Worm (Caenorhabditis elegans) whole organism, L1 larva: ENCODE measurements around the gene slfl-5.

ENCODE experiments used
- C16A3.4 ChIP-seq: fragments of 150-350 bp; optimal IDR thresholded peaks from 2 replicates; lab custom pipeline; 2014; ENCODE audit warnings: missing biosample characterization, missing genetic modification characterization
- aly-2 ChIP-seq: fragments of 150-350 bp; optimal IDR thresholded peaks from 2 replicates; lab custom pipeline; 2014; ENCODE audit warnings: missing biosample characterization, missing genetic modification characterization
- blmp-1 ChIP-seq: fragments of 150-350 bp; optimal IDR thresholded peaks from 2 replicates; lab custom pipeline; 2014; ENCODE audit warnings: missing biosample characterization, missing genetic modification characterization
- ceh-82 ChIP-seq, 3 experiments: fragments of 150-350 bp in 1 of 3; sonication (generic microtip) in 2 of 3; optimal IDR thresholded peaks; 2 replicates each; lab custom pipeline; 2014 to 2017; ENCODE audit warnings: missing biosample characterization in 3 of 3, missing genetic modification characterization in 3 of 3
- ceh-88 ChIP-seq: fragments of 200-800 bp; sonication (Bioruptor generic); IDR thresholded peaks from 2 replicates; pipeline ENCODE4 v1.3.6; 2022; ENCODE audit warnings: missing genetic modification characterization, missing compliant biosample characterization
- dpl-1 ChIP-seq, 3 experiments: fragments of 150-350 bp in 2 of 3; sonication (generic microtip) in 1 of 3; optimal IDR thresholded peaks; 2 replicates each; lab custom pipeline; 2014 to 2017; ENCODE audit warnings: missing biosample characterization in 3 of 3, missing genetic modification characterization in 3 of 3, missing genetic modification reagents in 3 of 3
- efl-1 ChIP-seq, 4 experiments: fragments of 150-350 bp; optimal IDR thresholded peaks in 3 of 4; peaks in 1 of 4; 1 replicate in 1 of 4; 2 replicates in 3 of 4; lab custom pipeline; 2014; ENCODE audit warnings: missing biosample characterization in 2 of 4, missing genetic modification characterization in 2 of 4, missing genetic modification reagents in 2 of 4
- egl-13 ChIP-seq: sonication (generic microtip); optimal IDR thresholded peaks from 2 replicates; lab custom pipeline; 2016; ENCODE audit warnings: missing genotype, missing genetic modification reagents, missing genetic modification characterization, missing compliant biosample characterization
- elt-3 ChIP-seq, 6 experiments: fragments of 150-350 bp in 1 of 6; sonication (generic microtip); optimal IDR thresholded peaks; 2 replicates each; lab custom pipeline; 2017 to 2018; ENCODE audit warnings: missing biosample characterization in 6 of 6, missing genetic modification characterization in 6 of 6, inconsistent platforms in 1 of 6
- ets-5 ChIP-seq: fragments of 200-800 bp; sonication (Bioruptor generic); IDR thresholded peaks from 2 replicates; pipeline ENCODE4 v1.3.6; 2022; ENCODE audit warnings: missing genetic modification characterization, missing compliant biosample characterization
- hlh-17 ChIP-seq: fragments of 200-800 bp; sonication (Bioruptor generic); optimal IDR thresholded peaks from 2 replicates; lab custom pipeline; 2018; ENCODE audit warnings: missing genetic modification characterization, mild to moderate bottlenecking, missing compliant biosample characterization, moderate library complexity, borderline replicate concordance
- hlh-4 ChIP-seq: sonication (generic microtip); optimal IDR thresholded peaks from 2 replicates; lab custom pipeline; 2016; ENCODE audit warnings: mild to moderate bottlenecking, missing genetic modification characterization, missing compliant biosample characterization
- irx-1 ChIP-seq: sonication (generic microtip); optimal IDR thresholded peaks from 2 replicates; lab custom pipeline; 2016; ENCODE audit warnings: missing genetic modification characterization, missing compliant biosample characterization
- isw-1 ChIP-seq: fragments of 200-800 bp; sonication (Bioruptor generic); IDR thresholded peaks from 2 replicates; pipeline ENCODE4 v1.3.6; 2022; ENCODE audit warnings: missing genetic modification characterization, missing compliant biosample characterization
- jun-1 ChIP-seq: fragments of 150-350 bp; optimal IDR thresholded peaks from 2 replicates; lab custom pipeline; 2014; ENCODE audit warnings: missing biosample characterization, missing genetic modification reagents, missing genetic modification characterization
- lin-14 ChIP-seq: fragments of 200-800 bp; sonication (Bioruptor generic); optimal IDR thresholded peaks from 2 replicates; lab custom pipeline; 2018; ENCODE audit warnings: mild to moderate bottlenecking, missing genetic modification characterization, moderate library complexity, missing compliant biosample characterization
- lin-15B ChIP-seq: fragments of 150-350 bp; sonication (generic microtip); optimal IDR thresholded peaks from 3 replicates; lab custom pipeline; 2014; ENCODE audit warnings: missing biosample characterization, missing genetic modification characterization
- lsy-2 ChIP-seq, 2 experiments: fragments of 150-350 bp; optimal IDR thresholded peaks; 2 replicates each; lab custom pipeline; 2014; ENCODE audit warnings: missing biosample characterization in 2 of 2, missing genetic modification characterization in 2 of 2
- mab-9 ChIP-seq: fragments of 200-800 bp; sonication (Bioruptor generic); IDR thresholded peaks from 2 replicates; pipeline ENCODE4 v1.3.6; 2022; ENCODE audit warnings: missing genetic modification reagents, missing genetic modification characterization, missing compliant biosample characterization
- mdl-1 ChIP-seq, 2 experiments: fragments of 150-350 bp; optimal IDR thresholded peaks; 2 replicates each; lab custom pipeline; 2014 to 2017; ENCODE audit warnings: missing biosample characterization in 2 of 2, missing genetic modification characterization in 2 of 2, inconsistent platforms in 1 of 2
- mep-1 ChIP-seq: fragments of 150-350 bp; optimal IDR thresholded peaks from 2 replicates; lab custom pipeline; 2014; ENCODE audit warnings: missing biosample characterization, missing genetic modification characterization
- nhr-20 ChIP-seq: sonication (generic microtip); optimal IDR thresholded peaks from 2 replicates; lab custom pipeline; 2016; ENCODE audit warnings: mild to moderate bottlenecking, missing genetic modification characterization, missing compliant biosample characterization
- nhr-28 ChIP-seq: fragments of 150-350 bp; optimal IDR thresholded peaks from 2 replicates; lab custom pipeline; 2014; ENCODE audit warnings: missing biosample characterization, missing genetic modification characterization
- nhr-47 ChIP-seq: sonication (generic microtip); optimal IDR thresholded peaks from 2 replicates; lab custom pipeline; 2016; ENCODE audit warnings: mild to moderate bottlenecking, missing genetic modification characterization, moderate library complexity, missing compliant biosample characterization
- nhr-71 ChIP-seq: sonication (generic microtip); optimal IDR thresholded peaks from 2 replicates; lab custom pipeline; 2016; ENCODE audit warnings: mild to moderate bottlenecking, missing genetic modification characterization, moderate library complexity, missing compliant biosample characterization
- nhr-76 ChIP-seq: sonication (generic microtip); optimal IDR thresholded peaks from 2 replicates; lab custom pipeline; 2017; ENCODE audit warnings: missing biosample characterization, missing genetic modification characterization
- nhr-77 ChIP-seq: fragments of 150-350 bp; optimal IDR thresholded peaks from 2 replicates; lab custom pipeline; 2014; ENCODE audit warnings: missing biosample characterization, missing genetic modification characterization
- nhr-84 ChIP-seq: sonication (generic microtip); optimal IDR thresholded peaks from 2 replicates; lab custom pipeline; 2017; ENCODE audit warnings: missing biosample characterization, missing genetic modification characterization
- nhr-85 ChIP-seq: sonication (generic microtip); peaks from one replicate; lab custom pipeline; 2016; ENCODE audit warnings: missing genetic modification characterization, inconsistent platforms, missing compliant biosample characterization
- nhr-90 ChIP-seq: sonication (generic microtip); optimal IDR thresholded peaks from 2 replicates; lab custom pipeline; 2016; ENCODE audit warnings: mild to moderate bottlenecking, missing genetic modification characterization, missing compliant biosample characterization; ENCODE audit not compliant: poor library complexity
- pag-3 ChIP-seq: sonication (generic microtip); optimal IDR thresholded peaks from 2 replicates; lab custom pipeline; 2017; ENCODE audit warnings: missing genetic modification characterization, mild to moderate bottlenecking, missing compliant biosample characterization, antibody characterized with exemption, borderline replicate concordance; ENCODE audit not compliant: insufficient read depth
- rnt-1 ChIP-seq: sonication (generic microtip); optimal IDR thresholded peaks from 2 replicates; lab custom pipeline; 2016; ENCODE audit warnings: mild to moderate bottlenecking, missing genetic modification characterization, moderate library complexity, missing compliant biosample characterization
- snpc-4 ChIP-seq: fragments of 150-350 bp; optimal IDR thresholded peaks from 2 replicates; lab custom pipeline; 2014; ENCODE audit warnings: missing biosample characterization, missing genetic modification characterization
- snu-23 ChIP-seq: sonication (generic microtip); optimal IDR thresholded peaks from 2 replicates; lab custom pipeline; 2016; ENCODE audit warnings: missing genetic modification characterization, missing compliant biosample characterization
- sptf-1 ChIP-seq: fragments of 150-350 bp; optimal IDR thresholded peaks from 2 replicates; lab custom pipeline; 2014; ENCODE audit warnings: missing biosample characterization, missing genetic modification characterization
- tbx-2 ChIP-seq: sonication (generic microtip); optimal IDR thresholded peaks from 2 replicates; lab custom pipeline; 2016; ENCODE audit warnings: missing genetic modification characterization, missing compliant biosample characterization
- tlp-1 ChIP-seq: fragments of 150-350 bp; optimal IDR thresholded peaks from 2 replicates; lab custom pipeline; 2014; ENCODE audit warnings: missing biosample characterization, missing genetic modification characterization
- zag-1 ChIP-seq: fragments of 150-350 bp; optimal IDR thresholded peaks from 2 replicates; lab custom pipeline; 2014; ENCODE audit warnings: missing biosample characterization, missing genetic modification characterization
- ztf-4 ChIP-seq: fragments of 150-350 bp; optimal IDR thresholded peaks from 2 replicates; lab custom pipeline; 2014; ENCODE audit warnings: missing biosample characterization, missing genetic modification characterization

slfl-5 gene

ce11 chrV:12198545-12198944 lies 46.3 kb downstream of the slfl-5 start, which contains the start of gene lon-3:
Gene lon-3, minus strand, starts transcription at chrV:12198645.
- no peak for TF ChIP-seq nhr-47 (tag; lab: Kevin White, UChicago)
- no peak for TF ChIP-seq hlh-17 (GFP tag; lab: Kevin White, UChicago)
- TF ChIP-seq aly-2 (tag; lab: Kevin White, UChicago) = no peak
- TF ChIP-seq zag-1 = no peak

- TF ChIP-seq rnt-1 (tag; lab: Kevin White, UChicago) (no peak), irx-1 (tag; lab: Kevin White, UChicago) (no peak), isw-1 (GFP tag; lab: Robert Waterston, UW) (no peak), nhr-28 (no peak), snpc-4 (tag; lab: Kevin White, UChicago) (no peak), ceh-82 (tag; optimal IDR thresholded peaks at IDR 0.05; lab: Kevin White, UChicago) (no peak), ets-5 (no peak), egl-13 (tag; lab: Kevin White, UChicago) (no peak), lin-15B (tag; lab: Kevin White, UChicago) (no peak), ztf-4 (no peak), pag-3 (tag; lab: Kevin White, UChicago) (no peak), efl-1 (optimal IDR thresholded peaks at IDR 0.05; lab: Kevin White, UChicago) (no peak), efl-1 (GFP tag; optimal IDR thresholded peaks at IDR 0.05 in 1 of 2; lab: Kevin White, UChicago) (no peak), jun-1 (no peak)
Observed at ce11 chrV:12197748-12198147, 47.1 kb downstream of the slfl-5 start.

- TF ChIP-seq hlh-4 (tag; lab: Kevin White, UChicago) (no peak), sptf-1 (tag; lab: Kevin White, UChicago) (no peak), tlp-1 (tag; lab: Kevin White, UChicago) (no peak), nhr-28 (no peak), hlh-17 (GFP tag; lab: Kevin White, UChicago) (no peak), nhr-76 (tag; lab: Kevin White, UChicago) (no peak), lin-14 (GFP tag; lab: Kevin White, UChicago) (peak; percentile 19), jun-1 (no peak), efl-1 (optimal IDR thresholded peaks at IDR 0.05; lab: Kevin White, UChicago) (no peak), efl-1 (GFP tag; optimal IDR thresholded peaks at IDR 0.05 in 1 of 2; lab: Kevin White, UChicago) (peak in 1 of 2 experiments; percentile 56)
Observed at ce11 chrV:12196659-12197058, 48.2 kb downstream of the slfl-5 start.

ce11 chrV:12195845-12196244 lies 49.0 kb downstream of the slfl-5 start, which contains the start of gene ZK836.3:
Gene ZK836.3, minus strand, starts transcription at chrV:12195945.
- TF ChIP-seq efl-1 (optimal IDR thresholded peaks at IDR 0.05; lab: Kevin White, UChicago) (no peak), efl-1 (GFP tag; optimal IDR thresholded peaks at IDR 0.05 in 1 of 2; lab: Kevin White, UChicago) (peak in 1 of 2 experiments; percentile 30), ceh-88 (no peak), blmp-1 (tag; lab: Kevin White, UChicago) (no peak)

- peak; percentile 65 for TF ChIP-seq nhr-20 (tag; lab: Kevin White, UChicago)
- TF ChIP-seq C16A3.4 (tag; lab: Kevin White, UChicago) = no peak
- TF ChIP-seq mab-9 (GFP tag; lab: Robert Waterston, UW) = no peak
- TF ChIP-seq nhr-84 (tag; lab: Kevin White, UChicago) = no peak
- TF ChIP-seq mep-1 (tag; lab: Kevin White, UChicago) = peak; percentile 47
- TF ChIP-seq elt-3 (tag; optimal IDR thresholded peaks at IDR 0.05; lab: Kevin White, UChicago) = peak in 1 of 6 experiments; percentile 73
- peak; percentile 67 for TF ChIP-seq lin-14 (GFP tag; lab: Kevin White, UChicago)
- TF ChIP-seq nhr-71 (tag; lab: Kevin White, UChicago) = peak; percentile 39
- peak; percentile 5 to 6 for TF ChIP-seq lsy-2 (tag; optimal IDR thresholded peaks at IDR 0.05; lab: Kevin White, UChicago)
- peak; percentile 85 for TF ChIP-seq blmp-1 (tag; lab: Kevin White, UChicago)
- no peak for TF ChIP-seq nhr-77 (tag; lab: Kevin White, UChicago)
- peak in 1 of 2 experiments; percentile 39 for TF ChIP-seq mdl-1 (tag; optimal IDR thresholded peaks at IDR 0.05; lab: Kevin White, UChicago)
- peak in 1 of 3 experiments; percentile 7 for TF ChIP-seq dpl-1 (GFP tag; optimal IDR thresholded peaks at IDR 0.05; lab: Kevin White, UChicago)
- TF ChIP-seq lin-15B (tag; lab: Kevin White, UChicago) = no peak
- peak; percentile 16 for TF ChIP-seq nhr-90
- TF ChIP-seq nhr-85 (tag; lab: Kevin White, UChicago) = peak; percentile 77
- no peak for TF ChIP-seq tbx-2 (tag; lab: Kevin White, UChicago)
- no peak for TF ChIP-seq ceh-82 (tag; optimal IDR thresholded peaks at IDR 0.05; lab: Kevin White, UChicago)
- TF ChIP-seq snu-23 (GFP tag; lab: Kevin White, UChicago) = peak; percentile 48
- TF ChIP-seq, all 84 proteins: peak for 12
Observed at ce11 chrV:12194275-12194674, 50.6 kb downstream of the slfl-5 start, which contains the start of gene ogdh-2. Gene ogdh-2, plus strand, starts transcription at chrV:12194507.
